Worm (Caenorhabditis elegans): Measurements from ENCODE around the gene nhr-197.

DNA sequence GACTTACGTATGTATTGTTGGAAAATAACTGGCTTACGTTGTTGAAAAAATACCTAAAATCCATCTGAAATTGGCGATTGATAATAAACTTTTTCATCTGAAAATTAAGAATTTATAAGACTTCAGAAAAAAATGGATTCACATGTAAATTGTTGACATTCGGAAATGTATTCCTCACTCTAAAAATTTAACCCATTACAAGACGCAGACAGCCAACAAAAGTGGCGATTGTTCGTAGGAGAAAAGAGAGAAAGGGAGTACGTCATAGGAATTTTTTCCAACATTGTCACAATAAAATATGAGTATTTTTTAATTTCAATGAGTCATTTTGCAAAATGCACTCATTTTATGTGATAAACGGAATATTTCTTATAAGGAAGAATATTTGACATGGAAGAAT, 30.8 kb downstream of the nhr-197 start, which contains the start of gene Y6E2A.5:
- TF ChIP-seq T22C8.4 (GFP tag; IDR thresholded peaks at IDR 0.05), result no peak
- TF ChIP-seq ztf-23 (GFP tag; IDR thresholded peaks at IDR 0.05), result no peak
- TF ChIP-seq flt-1 (GFP tag; IDR thresholded peaks at IDR 0.05), result no peak
- TF ChIP-seq ztf-29 (GFP tag; IDR thresholded peaks at IDR 0.05), result no peak
- TF ChIP-seq ref-1 (GFP tag; conservative IDR thresholded peaks at IDR 0.05), result no peak
- no peak for TF ChIP-seq klf-2 (GFP tag; conservative IDR thresholded peaks at IDR 0.05)

Data from whole organism, midembryonic.